Worm (Caenorhabditis elegans) whole organism, early embryonic: ENCODE results near the gene affl-1.

Experiments
- tbx-11 ChIP-seq: fragments of 200-800 bp; sonication (Bioruptor generic); IDR thresholded peaks from 2 replicates; pipeline ENCODE4 v1.3.6; 2022; ENCODE audit warnings: missing genetic modification characterization, missing compliant biosample characterization
- tra-4 ChIP-seq: sonication (generic microtip); optimal IDR thresholded peaks from 2 replicates; lab custom pipeline; 2017; ENCODE audit warnings: missing genetic modification characterization, missing compliant biosample characterization

- TF ChIP-seq tbx-11 (GFP tag; lab: Robert Waterston, UW) (no peak), tra-4 (no peak)
These were observed 3.0 kb upstream of the affl-1 start for ce11 chrIII:437033-437432.
